Worm (Caenorhabditis elegans) whole organism, L4 larva: ENCODE data around the gene cwn-2.

Experiments used
- arid-1 ChIP-seq: fragments of 200-800 bp; sonication (Bioruptor generic); conservative IDR thresholded peaks from 2 replicates; pipeline ENCODE4 v1.3.6; 2022; ENCODE audit warnings: missing genetic modification reagents, missing genetic modification characterization, missing compliant biosample characterization
- hlh-30 ChIP-seq: sonication (generic microtip); optimal IDR thresholded peaks from 2 replicates; lab custom pipeline; 2017; ENCODE audit warnings: antibody characterized with exemption, mild to moderate bottlenecking, missing genetic modification characterization, missing compliant biosample characterization; ENCODE audit not compliant: insufficient read depth

- TF ChIP-seq arid-1 (GFP tag; lab: Robert Waterston, UW) = no peak
- no peak for TF ChIP-seq hlh-30 (tag; lab: Kevin White, UChicago)
Measured at ce11 chrIV:10051088-10051487, 16.5 kb upstream of the cwn-2 start, which contains the start of gene T04B2.8.
